Worm (Caenorhabditis elegans) whole organism, late embryonic: ENCODE data around the gene alh-2.

Source experiments
- C08G9.2 ChIP-seq: sonication (generic microtip); optimal IDR thresholded peaks from 2 replicates; lab custom pipeline; 2016; ENCODE audit warnings: mild to moderate bottlenecking, missing genetic modification characterization, moderate library complexity, missing compliant biosample characterization
- K02D7.2 ChIP-seq: sonication (generic microtip); optimal IDR thresholded peaks from 2 replicates; lab custom pipeline; 2017; ENCODE audit warnings: mild to moderate bottlenecking, missing genetic modification characterization, missing compliant biosample characterization
- K09A11.1 ChIP-seq: sonication (generic microtip); optimal IDR thresholded peaks from 2 replicates; lab custom pipeline; 2017; ENCODE audit warnings: antibody characterized with exemption, mild to moderate bottlenecking, missing genetic modification characterization, missing compliant biosample characterization; ENCODE audit not compliant: insufficient read depth
- T23F11.4 ChIP-seq: fragments of 200-800 bp; sonication (Bioruptor generic); optimal IDR thresholded peaks from 2 replicates; lab custom pipeline; 2018; ENCODE audit warnings: mild to moderate bottlenecking, missing genetic modification characterization, missing compliant biosample characterization
- ama-1 ChIP-seq: fragments of 150-350 bp; optimal IDR thresholded peaks from 2 replicates; lab custom pipeline; 2014
- ceh-14 ChIP-seq: sonication (generic microtip); optimal IDR thresholded peaks from 2 replicates; lab custom pipeline; 2016; ENCODE audit warnings: missing genotype, missing genetic modification characterization, missing compliant biosample characterization
- ceh-22 ChIP-seq: sonication (generic microtip); optimal IDR thresholded peaks from 2 replicates; lab custom pipeline; 2017; ENCODE audit warnings: missing biosample characterization, missing genetic modification characterization
- ceh-24 ChIP-seq: sonication (generic microtip); optimal IDR thresholded peaks from 2 replicates; lab custom pipeline; 2016; ENCODE audit warnings: mild to moderate bottlenecking, missing genetic modification characterization, missing compliant biosample characterization
- ceh-31 ChIP-seq: sonication (generic microtip); optimal IDR thresholded peaks from 2 replicates; lab custom pipeline; 2016; ENCODE audit warnings: missing genetic modification characterization, missing compliant biosample characterization
- ceh-45 ChIP-seq: fragments of 200-800 bp; sonication (Bioruptor generic); IDR thresholded peaks from 2 replicates; pipeline ENCODE4 v1.3.6; 2022; ENCODE audit warnings: missing genetic modification reagents, missing genetic modification characterization, missing compliant biosample characterization
- ceh-48 ChIP-seq: sonication (generic microtip); optimal IDR thresholded peaks from 2 replicates; lab custom pipeline; 2016; ENCODE audit warnings: missing genetic modification characterization, inconsistent platforms, missing compliant biosample characterization
- ceh-6 ChIP-seq: fragments of 200-800 bp; sonication (Bioruptor generic); optimal IDR thresholded peaks from 2 replicates; lab custom pipeline; 2018; ENCODE audit warnings: mild to moderate bottlenecking, missing genetic modification characterization, missing compliant biosample characterization
- ceh-9 ChIP-seq: sonication (generic microtip); optimal IDR thresholded peaks from 2 replicates; lab custom pipeline; 2016; ENCODE audit warnings: mild to moderate bottlenecking, missing genetic modification characterization, inconsistent platforms, missing compliant biosample characterization
- dmd-4 ChIP-seq: sonication (generic microtip); optimal IDR thresholded peaks from 2 replicates; lab custom pipeline; 2016; ENCODE audit warnings: borderline replicate concordance, missing genetic modification characterization, missing compliant biosample characterization
- elt-4 ChIP-seq: sonication (generic microtip); optimal IDR thresholded peaks from 2 replicates; lab custom pipeline; 2016; ENCODE audit warnings: missing genetic modification characterization, missing compliant biosample characterization
- ets-4 ChIP-seq: sonication (generic microtip); optimal IDR thresholded peaks from 2 replicates; lab custom pipeline; 2016; ENCODE audit warnings: missing genetic modification characterization, missing compliant biosample characterization
- eyg-1 ChIP-seq: sonication (generic microtip); optimal IDR thresholded peaks from 2 replicates; lab custom pipeline; 2016; ENCODE audit warnings: missing genotype, missing genetic modification characterization, missing compliant biosample characterization
- fax-1 ChIP-seq: sonication (generic microtip); optimal IDR thresholded peaks from 2 replicates; lab custom pipeline; 2016; ENCODE audit warnings: missing genotype, missing genetic modification characterization, missing compliant biosample characterization
- fkh-10 ChIP-seq: fragments of 150-350 bp; optimal IDR thresholded peaks from 2 replicates; lab custom pipeline; 2014; ENCODE audit warnings: missing biosample characterization, missing genetic modification reagents, missing genetic modification characterization
- fkh-6 ChIP-seq: sonication (generic microtip); optimal IDR thresholded peaks from 2 replicates; lab custom pipeline; 2016; ENCODE audit warnings: missing genetic modification characterization, missing compliant biosample characterization
- gmeb-2 ChIP-seq: sonication (generic microtip); optimal IDR thresholded peaks from 2 replicates; lab custom pipeline; 2016; ENCODE audit warnings: missing genetic modification characterization, inconsistent platforms, missing compliant biosample characterization
- hlh-13 ChIP-seq: fragments of 200-800 bp; sonication (Bioruptor generic); optimal IDR thresholded peaks from 2 replicates; lab custom pipeline; 2018; ENCODE audit warnings: mild to moderate bottlenecking, missing genetic modification characterization, missing compliant biosample characterization
- hlh-15 ChIP-seq: sonication (generic microtip); optimal IDR thresholded peaks from 2 replicates; lab custom pipeline; 2016; ENCODE audit warnings: missing genetic modification characterization, missing compliant biosample characterization
- hlh-6 ChIP-seq: sonication (generic microtip); optimal IDR thresholded peaks from 2 replicates; lab custom pipeline; 2016; ENCODE audit warnings: missing genotype, missing genetic modification characterization, missing compliant biosample characterization
- lin-11 ChIP-seq: fragments of 200-800 bp; sonication (Bioruptor generic); optimal IDR thresholded peaks from 2 replicates; lab custom pipeline; 2018; ENCODE audit warnings: mild to moderate bottlenecking, missing genetic modification characterization, missing compliant biosample characterization
- nhr-232 ChIP-seq: sonication (generic microtip); optimal IDR thresholded peaks from 2 replicates; lab custom pipeline; 2016; ENCODE audit warnings: missing genetic modification characterization, missing compliant biosample characterization
- npax-4 ChIP-seq: sonication (generic microtip); optimal IDR thresholded peaks from 2 replicates; lab custom pipeline; 2016; ENCODE audit warnings: missing genetic modification characterization, missing compliant biosample characterization
- pag-3 ChIP-seq: sonication (generic microtip); optimal IDR thresholded peaks from 2 replicates; lab custom pipeline; 2016; ENCODE audit warnings: missing compliant biosample characterization, missing genetic modification characterization, borderline replicate concordance
- pax-1 ChIP-seq: fragments of 150-350 bp; optimal IDR thresholded peaks from 2 replicates; lab custom pipeline; 2014; ENCODE audit warnings: missing biosample characterization, missing genetic modification characterization
- ref-2 ChIP-seq: sonication (generic microtip); optimal IDR thresholded peaks from 2 replicates; lab custom pipeline; 2016; ENCODE audit warnings: missing genetic modification characterization, missing compliant biosample characterization
- rnt-1 ChIP-seq: sonication (generic microtip); optimal IDR thresholded peaks from 2 replicates; lab custom pipeline; 2016; ENCODE audit warnings: missing genetic modification characterization, missing compliant biosample characterization
- sdc-2 ChIP-seq: sonication (generic microtip); optimal IDR thresholded peaks from 2 replicates; lab custom pipeline; 2016; ENCODE audit warnings: missing genotype, missing genetic modification characterization, missing compliant biosample characterization
- sox-2 ChIP-seq: fragments of 200-800 bp; sonication (Bioruptor generic); IDR thresholded peaks from 2 replicates; pipeline ENCODE4 v1.3.6; 2022; ENCODE audit warnings: missing genetic modification reagents, missing genetic modification characterization, missing compliant biosample characterization
- syd-9 ChIP-seq: sonication (generic microtip); optimal IDR thresholded peaks from 2 replicates; lab custom pipeline; 2016; ENCODE audit warnings: mild to moderate bottlenecking, missing genetic modification characterization, moderate library complexity, missing compliant biosample characterization
- ttx-3 ChIP-seq: sonication (generic microtip); optimal IDR thresholded peaks from 2 replicates; lab custom pipeline; 2016; ENCODE audit warnings: missing genetic modification reagents, missing genetic modification characterization, missing compliant biosample characterization
- unc-42 ChIP-seq: sonication (generic microtip); optimal IDR thresholded peaks from 2 replicates; lab custom pipeline; 2016; ENCODE audit warnings: missing genotype, missing genetic modification characterization, missing compliant biosample characterization
- unc-86 ChIP-seq: sonication (generic microtip); optimal IDR thresholded peaks from 2 replicates; lab custom pipeline; 2016; ENCODE audit warnings: missing genetic modification characterization, missing compliant biosample characterization
- zip-5 ChIP-seq: sonication (generic microtip); optimal IDR thresholded peaks from 2 replicates; lab custom pipeline; 2016; ENCODE audit warnings: missing genetic modification characterization, missing compliant biosample characterization

Gene alh-2

ce11 chrV:1620537-1620936 lies 23.4 kb upstream of the alh-2 start:
- TF ChIP-seq hlh-6 (no peak), fax-1 (tag; lab: Kevin White, UChicago) (no peak), ceh-24 (tag; lab: Kevin White, UChicago) (no peak), ets-4 (no peak), syd-9 (no peak)

ce11 chrV:1621494-1621893 lies 22.5 kb upstream of the alh-2 start, which contains the start of gene nhr-117:
Gene nhr-117 (minus strand): TSS chrV:1621520.
- TF ChIP-seq ref-2 (tag; lab: Kevin White, UChicago): no peak
- no peak for TF ChIP-seq ceh-31
- no peak for TF ChIP-seq ama-1 (lab: Kevin White, UChicago)
- no peak for TF ChIP-seq K09A11.1 (tag; lab: Kevin White, UChicago)
- no peak for TF ChIP-seq C08G9.2
- TF ChIP-seq ceh-14 (tag; lab: Kevin White, UChicago): no peak
- TF ChIP-seq hlh-13 (GFP tag; lab: Kevin White, UChicago): no peak
- TF ChIP-seq nhr-232 (tag; lab: Kevin White, UChicago): no peak
- TF ChIP-seq ceh-6 (GFP tag; lab: Kevin White, UChicago): no peak
- TF ChIP-seq fkh-6 (tag; lab: Kevin White, UChicago): no peak
- no peak for TF ChIP-seq eyg-1 (tag; lab: Kevin White, UChicago)
- no peak for TF ChIP-seq sox-2 (GFP tag; lab: Robert Waterston, UW)
- no peak for TF ChIP-seq elt-4
- TF ChIP-seq rnt-1 (tag; lab: Kevin White, UChicago): no peak
- no peak for TF ChIP-seq pag-3 (tag; lab: Kevin White, UChicago)
- TF ChIP-seq lin-11 (tag; lab: Kevin White, UChicago): no peak
- TF ChIP-seq ceh-45 (GFP tag; lab: Robert Waterston, UW): no peak
- no peak for TF ChIP-seq unc-42 (tag; lab: Kevin White, UChicago)
- no peak for TF ChIP-seq fkh-10 (GFP tag; lab: Kevin White, UChicago)
- no peak for TF ChIP-seq ceh-22

- TF ChIP-seq unc-42 (tag; lab: Kevin White, UChicago) (no peak), ttx-3 (no peak), hlh-15 (tag; lab: Kevin White, UChicago) (no peak), K02D7.2 (tag; lab: Kevin White, UChicago) (no peak), npax-4 (tag; lab: Kevin White, UChicago) (no peak), ceh-14 (tag; lab: Kevin White, UChicago) (no peak), zip-5 (tag; lab: Kevin White, UChicago) (no peak), sdc-2 (tag; lab: Kevin White, UChicago) (no peak), ref-2 (tag; lab: Kevin White, UChicago) (no peak), eyg-1 (tag; lab: Kevin White, UChicago) (no peak), T23F11.4 (GFP tag; lab: Kevin White, UChicago) (no peak), pax-1 (tag; lab: Kevin White, UChicago) (no peak), C08G9.2 (no peak), ets-4 (no peak), unc-86 (tag; lab: Kevin White, UChicago) (no peak), rnt-1 (tag; lab: Kevin White, UChicago) (no peak), gmeb-2 (tag; lab: Kevin White, UChicago) (no peak), ceh-9 (tag; lab: Kevin White, UChicago) (no peak), ceh-48 (no peak)
- TF ChIP-seq, all 69 proteins: peak for 0
Observed at ce11 chrV:1623429-1623828, 20.5 kb upstream of the alh-2 start.

ce11 chrV:1624340-1624739 lies 19.6 kb upstream of the alh-2 start, which contains the start of gene nhr-110:
Gene nhr-110 (minus strand): TSS chrV:1624440.
- no peak for TF ChIP-seq dmd-4 (tag; lab: Kevin White, UChicago)
- no peak for TF ChIP-seq ceh-6 (GFP tag; lab: Kevin White, UChicago)
- no peak for TF ChIP-seq pax-1 (tag; lab: Kevin White, UChicago)
